Fruit fly (Drosophila melanogaster): Measurements from ENCODE around the gene Trc8.

Gene Trc8

dm6 chr3R:29506581-29506980, 3.0 kb upstream of the Trc8 start (continued):
- TF ChIP-seq D19A (tag; optimal IDR thresholded peaks at IDR 0.05), result no peak
- TF ChIP-seq Adf1 (GFP tag; IDR thresholded peaks at IDR 0.05), result no peak
- no peak for TF ChIP-seq CG11085 (GFP tag; IDR thresholded peaks at IDR 0.05)
- no peak for TF ChIP-seq inv (GFP tag; IDR thresholded peaks at IDR 0.05; ENCODE audit: partially characterized antibody)
- TF ChIP-seq crol (GFP tag; IDR thresholded peaks at IDR 0.05), result peak; percentile 47
- TF ChIP-seq jing (GFP tag; optimal IDR thresholded peaks at IDR 0.05), result no peak
- TF ChIP-seq lbe (GFP tag; optimal IDR thresholded peaks at IDR 0.05), result peak; percentile 55
- no peak for TF ChIP-seq rib (GFP tag; IDR thresholded peaks at IDR 0.05)
- no peak for TF ChIP-seq CG7372 (GFP tag; IDR thresholded peaks at IDR 0.05)
- TF ChIP-seq bowl (GFP tag; IDR thresholded peaks at IDR 0.05), result no peak
- TF ChIP-seq prd (optimal IDR thresholded peaks at IDR 0.05), result no peak
- TF ChIP-seq prd (GFP tag; IDR thresholded peaks at IDR 0.05), result peak; percentile 38; the same call in 2 of the 3 replicates
- no peak for TF ChIP-seq sima (GFP tag; optimal IDR thresholded peaks at IDR 0.05)
- TF ChIP-seq CG4360 (GFP tag; IDR thresholded peaks at IDR 0.05), result no peak
- peak; percentile 40; the same call in 1 of the 3 replicates for TF ChIP-seq zfh1 (GFP tag; IDR thresholded peaks at IDR 0.05)

- TF ChIP-seq CG3163 (GFP tag; optimal IDR thresholded peaks at IDR 0.05) (no peak), stc (GFP tag; IDR thresholded peaks at IDR 0.05) (no peak), CG18599 (GFP tag; optimal IDR thresholded peaks at IDR 0.05) (no peak), CG14860 (GFP tag; IDR thresholded peaks at IDR 0.05; ENCODE audit: partially characterized antibody) (no peak), CG12071 (GFP tag; optimal IDR thresholded peaks at IDR 0.05) (no peak), CG11456 (GFP tag; IDR thresholded peaks at IDR 0.05) (no peak)
These were observed 619 bp downstream of the Trc8 start for dm6 chr3R:29502978-29503377.

- TF ChIP-seq kah (GFP tag; optimal IDR thresholded peaks at IDR 0.05) (peak; percentile 23), Dip3 (GFP tag; optimal IDR thresholded peaks at IDR 0.05) (no peak), Trl (optimal IDR thresholded peaks at IDR 0.05) (peak in 1 of 2 experiments; percentile 25), Trl (GFP tag; optimal IDR thresholded peaks at IDR 0.05) (no peak), Atf-2 (GFP tag; optimal IDR thresholded peaks at IDR 0.05) (no peak), Fer1 (GFP tag; optimal IDR thresholded peaks at IDR 0.05) (no peak), CG17361 (GFP tag; IDR thresholded peaks at IDR 0.05) (0 out of 3 replicates have a peak, but pooled peaks have one; percentile 25), Opbp (GFP tag; IDR thresholded peaks at IDR 0.05; ENCODE audit: partially characterized antibody) (0 out of 3 replicates have a peak, but pooled peaks have one; percentile 17), crp (GFP tag; optimal IDR thresholded peaks at IDR 0.05) (peak in 1 of 2 experiments; percentile 10), sd (tag; optimal IDR thresholded peaks at IDR 0.05) (peak; percentile 72), Pdp1 (GFP tag; optimal IDR thresholded peaks at IDR 0.05) (peak in 1 of 2 experiments; percentile 45), z (GFP tag; IDR thresholded peaks at IDR 0.05) (peak; percentile 94), Dfd (GFP tag; optimal IDR thresholded peaks at IDR 0.05) (no peak), eyg (GFP tag; optimal IDR thresholded peaks at IDR 0.05) (no peak), Bgb (GFP tag; IDR thresholded peaks at IDR 0.05; ENCODE audit: partially characterized antibody) (0 out of 2 replicates have a peak, but pooled peaks have one; percentile 12), amos (GFP tag; IDR thresholded peaks at IDR 0.05; ENCODE audit: partially characterized antibody) (0 out of 2 replicates have a peak, but pooled peaks have one; percentile 7), sens (GFP tag) (peak; percentile 62), ato (GFP tag; IDR thresholded peaks at IDR 0.05; ENCODE audit: partially characterized antibody) (0 out of 2 replicates have a peak, but pooled peaks have one; percentile 25), nmo (GFP tag; optimal IDR thresholded peaks at IDR 0.05) (peak; percentile 12)
These were observed 7.3 kb downstream of the Trc8 start for dm6 chr3R:29496315-29496714.
